Fruit fly (Drosophila melanogaster) whole organism: ENCODE results near the gene Mzt1.

Source experiments
- EcR ChIP-seq, 2 experiments: fragments of >200 bp; optimal IDR thresholded peaks; 2 replicates each; lab custom pipeline; 2017; ENCODE audit warnings: missing biosample characterization in 2 of 2, missing genetic modification characterization in 2 of 2, missing genetic modification reagents in 2 of 2
- usp ChIP-seq: fragments of >200 bp; optimal IDR thresholded peaks from 2 replicates; lab custom pipeline; 2017; ENCODE audit warnings: missing biosample characterization, missing genetic modification characterization, mixed read lengths

DNA sequence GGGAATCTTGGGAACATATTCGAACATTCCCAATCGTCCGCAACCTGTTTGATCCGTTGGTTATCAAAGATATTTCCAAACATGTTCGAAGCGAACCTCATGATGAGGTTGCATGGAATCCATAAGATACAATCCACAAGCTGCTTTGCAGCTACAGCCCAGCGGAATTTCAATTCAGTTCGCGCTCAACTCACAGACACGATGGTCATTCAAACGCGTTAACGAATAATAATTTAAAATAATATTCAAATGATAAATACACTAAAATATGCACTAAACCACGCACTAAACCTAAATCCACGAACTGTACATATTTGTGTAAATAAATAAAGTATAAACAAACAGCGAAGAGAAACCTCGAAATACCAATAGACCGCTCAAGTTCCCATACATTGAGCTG is 1.2 kb upstream of the Mzt1 start:
- TF ChIP-seq EcR (GFP tag; optimal IDR thresholded peaks at IDR 0.05; lab: Kevin White, UChicago) (no peak), usp (GFP tag; lab: Kevin White, UChicago) (no peak)
